Fruit fly (Drosophila melanogaster) whole organism, wandering third instar larva: ENCODE results near the gene Oseg4.
A peak's percentile ranks its signal among the peaks of the same experiment; 100 is the strongest.

Experiments used
- Abd-B ChIP-seq: fragments of >200 bp; optimal IDR thresholded peaks from 2 replicates; lab custom pipeline; 2017; ENCODE audit warnings: missing biosample characterization, missing genetic modification characterization
- CG32264 ChIP-seq: fragments of 200-800 bp; sonication (Bioruptor generic); optimal IDR thresholded peaks from 2 replicates; lab custom pipeline; 2016; ENCODE audit warnings: missing biosample characterization, missing genetic modification characterization
- CG9705 ChIP-seq: fragments of 200-800 bp; sonication (Bioruptor generic); optimal IDR thresholded peaks from 2 replicates; lab custom pipeline; 2018; ENCODE audit warnings: missing biosample characterization, mild to moderate bottlenecking, missing genetic modification characterization
- CrebA ChIP-seq: fragments of 200-800 bp; sonication (Bioruptor generic); optimal IDR thresholded peaks from 2 replicates; lab custom pipeline; 2016; ENCODE audit warnings: missing biosample characterization, mild to moderate bottlenecking, missing genetic modification characterization, borderline replicate concordance
- Dfd ChIP-seq: fragments of >200 bp; optimal IDR thresholded peaks from 2 replicates; lab custom pipeline; 2017; ENCODE audit warnings: missing biosample characterization, missing genetic modification characterization
- Dif ChIP-seq: fragments of 200-275, 200-300 bp; sonication (Bioruptor generic); optimal IDR thresholded peaks from 2 replicates; lab custom pipeline; 2018; ENCODE audit warnings: missing biosample characterization, missing genetic modification characterization; ENCODE audit not compliant: partially characterized antibody
- GATAd ChIP-seq: sonication (Bioruptor generic); optimal IDR thresholded peaks from 2 replicates; lab custom pipeline; 2016; ENCODE audit warnings: missing biosample characterization, missing genetic modification characterization
- HLH106 ChIP-seq: fragments of 200-800 bp; optimal IDR thresholded peaks from 3 replicates; lab custom pipeline; 2019; ENCODE audit warnings: missing biosample characterization, mild to moderate bottlenecking, missing genetic modification characterization, moderate library complexity
- Hnf4 ChIP-seq: fragments of 200-800 bp; sonication (Bioruptor generic); optimal IDR thresholded peaks from 2 replicates; lab custom pipeline; 2016; ENCODE audit warnings: missing biosample characterization, mild to moderate bottlenecking, missing genetic modification characterization
- Hr78 ChIP-seq: fragments of >200 bp; optimal IDR thresholded peaks from 2 replicates; lab custom pipeline; 2017; ENCODE audit warnings: missing biosample characterization, missing genetic modification characterization
- Hr83 ChIP-seq: fragments of 200-300 bp; sonication (Bioruptor generic); optimal IDR thresholded peaks from 2 replicates; lab custom pipeline; 2016; ENCODE audit warnings: missing biosample characterization, mild to moderate bottlenecking, missing genetic modification characterization, moderate library complexity; ENCODE audit not compliant: poor library complexity, severe bottlenecking
- Jra ChIP-seq: sonication (Bioruptor generic); optimal IDR thresholded peaks from 2 replicates; lab custom pipeline; 2016; ENCODE audit warnings: missing biosample characterization, missing genetic modification characterization
- Mio ChIP-seq: sonication (Bioruptor generic); optimal IDR thresholded peaks from 2 replicates; lab custom pipeline; 2016; ENCODE audit warnings: missing biosample characterization, missing genetic modification characterization
- Myc ChIP-seq: fragments of >200 bp; optimal IDR thresholded peaks from 2 replicates; lab custom pipeline; 2017
- N ChIP-seq: fragments of >200 bp; optimal IDR thresholded peaks from 2 replicates; lab custom pipeline; 2018; ENCODE audit warnings: missing biosample characterization, missing external identifiers, missing genetic modification characterization
- OdsH ChIP-seq: fragments of 200-800 bp; sonication (Bioruptor generic); optimal IDR thresholded peaks from 2 replicates; lab custom pipeline; 2016; ENCODE audit warnings: missing biosample characterization, mild to moderate bottlenecking, missing genetic modification characterization
- Rel ChIP-seq, 2 experiments: fragments of 200-800 bp; sonication (Bioruptor generic) in 1 of 2; optimal IDR thresholded peaks; 2 replicates in 1 of 2; 3 replicates in 1 of 2; lab custom pipeline; 2016 to 2019; ENCODE audit warnings: mild to moderate bottlenecking in 2 of 2, missing biosample characterization in 2 of 2, missing genetic modification characterization in 2 of 2, moderate library complexity in 1 of 2
- Sp1 ChIP-seq: fragments of 200-800 bp; sonication (Bioruptor generic); optimal IDR thresholded peaks from 3 replicates; lab custom pipeline; 2019; ENCODE audit warnings: missing biosample characterization, mild to moderate bottlenecking, missing genetic modification characterization, moderate library complexity
- Vsx2 ChIP-seq: fragments of 200-300, 225-300 bp; sonication (Bioruptor generic); optimal IDR thresholded peaks from 2 replicates; lab custom pipeline; 2018; ENCODE audit warnings: missing biosample characterization, missing genetic modification characterization; ENCODE audit not compliant: partially characterized antibody
- br ChIP-seq: fragments of 200-800 bp; sonication (Bioruptor generic); optimal IDR thresholded peaks from 2 replicates; lab custom pipeline; 2016; ENCODE audit warnings: missing biosample characterization, missing genetic modification characterization
- brk ChIP-seq: fragments of 200-800 bp; sonication (Bioruptor generic); optimal IDR thresholded peaks from 2 replicates; lab custom pipeline; 2016; ENCODE audit warnings: missing biosample characterization, mild to moderate bottlenecking, missing genetic modification characterization
- dl ChIP-seq, 2 experiments: fragments of 175-275, 200-275 bp in 1 of 2; fragments of 200-275 bp in 1 of 2; sonication (Bioruptor generic); optimal IDR thresholded peaks; lab custom pipeline; 2018; ENCODE audit warnings: mild to moderate bottlenecking in 2 of 2, missing biosample characterization in 2 of 2, missing genetic modification characterization in 2 of 2, moderate library complexity in 2 of 2; ENCODE audit not compliant: partially characterized antibody in 2 of 2, insufficient read depth in 1 of 2
- dmrt93B ChIP-seq: fragments of 200-800 bp; sonication (Bioruptor generic); optimal IDR thresholded peaks from 2 replicates; lab custom pipeline; 2018; ENCODE audit warnings: missing biosample characterization, mild to moderate bottlenecking, missing genetic modification characterization
- ey ChIP-seq: fragments of 200-800 bp; sonication (Bioruptor generic); optimal IDR thresholded peaks from 2 replicates; lab custom pipeline; 2016; ENCODE audit warnings: missing biosample characterization, missing genetic modification characterization
- foxo ChIP-seq, 2 experiments: fragments of 200-800 bp; sonication (Bioruptor generic); optimal IDR thresholded peaks; 2 replicates in 1 of 2; 3 replicates in 1 of 2; lab custom pipeline; 2016 to 2017; ENCODE audit warnings: missing biosample characterization in 2 of 2, missing genetic modification characterization in 2 of 2
- fru ChIP-seq: fragments of 200-800 bp; sonication (Bioruptor generic); optimal IDR thresholded peaks from 3 replicates; lab custom pipeline; 2016; ENCODE audit warnings: missing biosample characterization, mild to moderate bottlenecking, missing genetic modification characterization
- h ChIP-seq: fragments of 200-800 bp; sonication (Bioruptor generic); optimal IDR thresholded peaks from 3 replicates; lab custom pipeline; 2016; ENCODE audit warnings: missing biosample characterization, mild to moderate bottlenecking, missing genetic modification characterization
- jim ChIP-seq: fragments of 175-275, 200-325 bp; sonication (Bioruptor generic); optimal IDR thresholded peaks from 2 replicates; lab custom pipeline; 2016; ENCODE audit warnings: missing biosample characterization, mild to moderate bottlenecking, missing genetic modification characterization
- lola ChIP-seq: fragments of >200 bp; optimal IDR thresholded peaks from 2 replicates; lab custom pipeline; 2017; ENCODE audit warnings: missing biosample characterization, missing genetic modification characterization
- pan ChIP-seq: fragments of >200 bp; optimal IDR thresholded peaks from 2 replicates; lab custom pipeline; 2017
- psq ChIP-seq: fragments of 200-800 bp; sonication (Bioruptor generic); optimal IDR thresholded peaks from 3 replicates; lab custom pipeline; 2017; ENCODE audit warnings: missing biosample characterization, mild to moderate bottlenecking, missing genetic modification characterization, moderate library complexity
- rgr ChIP-seq: fragments of 200-800 bp; sonication (Bioruptor generic); optimal IDR thresholded peaks from 3 replicates; lab custom pipeline; 2016; ENCODE audit warnings: missing biosample characterization, mild to moderate bottlenecking, missing genetic modification characterization
- sage ChIP-seq: fragments of 200-800 bp; sonication (Bioruptor generic); optimal IDR thresholded peaks from 2 replicates; lab custom pipeline; 2016; ENCODE audit warnings: missing biosample characterization, mild to moderate bottlenecking, missing genetic modification characterization
- tai ChIP-seq: sonication (Bioruptor generic); optimal IDR thresholded peaks from 2 replicates; lab custom pipeline; 2016; ENCODE audit warnings: missing biosample characterization, missing genetic modification characterization
- usp ChIP-seq: fragments of >200 bp; optimal IDR thresholded peaks from 2 replicates; lab custom pipeline; 2017; ENCODE audit warnings: missing biosample characterization, missing genetic modification characterization
- woc ChIP-seq: sonication (Bioruptor generic); optimal IDR thresholded peaks from 2 replicates; lab custom pipeline; 2016; ENCODE audit warnings: missing biosample characterization, mild to moderate bottlenecking, missing genetic modification characterization

Gene Oseg4

DNA sequence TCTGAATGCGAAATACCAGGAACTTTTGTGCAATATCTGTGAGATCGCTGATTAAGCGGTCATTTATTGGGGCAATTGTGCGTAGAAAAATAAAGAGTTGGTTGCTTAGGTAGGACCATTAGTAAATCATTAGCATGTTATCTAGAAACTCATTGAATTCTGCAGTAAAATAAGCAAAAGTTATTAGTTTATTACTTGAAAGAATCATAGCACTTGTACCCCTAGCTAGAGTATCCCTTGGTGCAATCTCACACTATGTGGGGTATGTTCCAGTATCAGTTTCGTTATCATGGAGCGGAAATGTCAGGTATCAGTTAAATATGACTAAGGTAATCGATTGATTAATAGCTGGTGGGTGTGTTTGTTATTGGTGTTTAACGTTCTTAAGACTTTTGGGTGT, 9.9 kb upstream of the Oseg4 start:
- TF ChIP-seq N (GFP tag; lab: Kevin White, UChicago) (no peak), CrebA (GFP tag; lab: Kevin White, UChicago) (no peak), foxo (GFP tag; optimal IDR thresholded peaks at IDR 0.05; lab: Kevin White, UChicago) (no peak), Dif (GFP tag; lab: Kevin White, UChicago) (no peak), Hnf4 (GFP tag; lab: Kevin White, UChicago) (no peak), fru (GFP tag; lab: Kevin White, UChicago) (no peak), Hr78 (GFP tag; lab: Kevin White, UChicago) (no peak), brk (GFP tag; lab: Kevin White, UChicago) (no peak), CG32264 (no peak), usp (GFP tag; lab: Kevin White, UChicago) (no peak), ey (GFP tag; lab: Kevin White, UChicago) (no peak), pan (lab: Kevin White, UChicago) (no peak), HLH106 (no peak), lola (GFP tag; lab: Kevin White, UChicago) (no peak), psq (GFP tag; lab: Kevin White, UChicago) (no peak), Vsx2 (GFP tag; lab: Kevin White, UChicago) (no peak)

dm6 chr3L:1742552-1743097, 7.1 kb upstream of the Oseg4 start:
- TF ChIP-seq Hnf4 (GFP tag; lab: Kevin White, UChicago) (peak; percentile 32), fru (GFP tag; lab: Kevin White, UChicago) (no peak), Myc (lab: Kevin White, UChicago) (no peak), Hr83 (GFP tag; lab: Kevin White, UChicago) (peak; percentile 46), pan (lab: Kevin White, UChicago) (no peak), Sp1 (GFP tag; lab: Kevin White, UChicago) (no peak), h (GFP tag; lab: Kevin White, UChicago) (no peak)
- TF ChIP-seq, all 38 proteins: peak for 2

- no peak for TF ChIP-seq foxo (GFP tag; optimal IDR thresholded peaks at IDR 0.05; lab: Kevin White, UChicago)
- TF ChIP-seq dl (GFP tag; optimal IDR thresholded peaks at IDR 0.05; lab: Kevin White, UChicago; ENCODE audit: insufficient read depth in 1 of 2, partially characterized antibody in 2 of 2), result no peak
- TF ChIP-seq brk (GFP tag; lab: Kevin White, UChicago), result no peak
- TF ChIP-seq br (GFP tag; lab: Kevin White, UChicago), result no peak
- TF ChIP-seq Mio (GFP tag; lab: Kevin White, UChicago), result no peak
- TF ChIP-seq jim (GFP tag; lab: Kevin White, UChicago), result no peak
- no peak for TF ChIP-seq Jra (GFP tag; lab: Kevin White, UChicago)
- TF ChIP-seq Hr83 (GFP tag; lab: Kevin White, UChicago), result no peak
- no peak for TF ChIP-seq CG32264
- no peak for TF ChIP-seq sage (GFP tag; lab: Kevin White, UChicago)
- TF ChIP-seq tai (GFP tag; lab: Kevin White, UChicago), result no peak
- TF ChIP-seq N (GFP tag; lab: Kevin White, UChicago), result no peak
- no peak for TF ChIP-seq Dfd (GFP tag; lab: Kevin White, UChicago)
- TF ChIP-seq Sp1 (GFP tag; lab: Kevin White, UChicago), result peak; percentile 1
- TF ChIP-seq Hr78 (GFP tag; lab: Kevin White, UChicago), result no peak
- no peak for TF ChIP-seq h (GFP tag; lab: Kevin White, UChicago)
- no peak for TF ChIP-seq Vsx2 (GFP tag; lab: Kevin White, UChicago)
- TF ChIP-seq woc, result peak; percentile 0
- no peak for TF ChIP-seq pan (lab: Kevin White, UChicago)
- no peak for TF ChIP-seq HLH106
- no peak for TF ChIP-seq rgr (GFP tag; lab: Kevin White, UChicago)
- TF ChIP-seq Rel (GFP tag; optimal IDR thresholded peaks at IDR 0.05; lab: Kevin White, UChicago), result no peak
- peak; percentile 23 for TF ChIP-seq Rel (tag; optimal IDR thresholded peaks at IDR 0.05; lab: Kevin White, UChicago)
- TF ChIP-seq dmrt93B, result no peak
- TF ChIP-seq Abd-B (GFP tag; lab: Kevin White, UChicago), result no peak
- no peak for TF ChIP-seq GATAd (GFP tag; lab: Kevin White, UChicago)
- TF ChIP-seq Myc (lab: Kevin White, UChicago), result no peak
- TF ChIP-seq Dif (GFP tag; lab: Kevin White, UChicago), result peak; percentile 46
- TF ChIP-seq CG9705, result no peak
- TF ChIP-seq OdsH (GFP tag; lab: Kevin White, UChicago), result no peak
- no peak for TF ChIP-seq usp (GFP tag; lab: Kevin White, UChicago)
- TF ChIP-seq, all 38 proteins: peak for 4
Observed at dm6 chr3L:1741655-1742551, 6.3 kb upstream of the Oseg4 start.
